Worm (Caenorhabditis elegans) whole organism, L3 larva: ENCODE measurements around the gene Y113G7B.28.

Experiments
- daf-12 ChIP-seq: fragments of 150-350 bp; optimal IDR thresholded peaks from 2 replicates; lab custom pipeline; 2014; ENCODE audit warnings: missing biosample characterization, missing genetic modification reagents, missing genetic modification characterization
- mdl-1 ChIP-seq: fragments of 150-350 bp; optimal IDR thresholded peaks from 2 replicates; lab custom pipeline; 2014; ENCODE audit warnings: missing biosample characterization, missing genetic modification characterization
- mml-1 ChIP-seq: fragments of 150-350 bp; sonication (generic microtip); optimal IDR thresholded peaks from 3 replicates; lab custom pipeline; 2014; ENCODE audit warnings: missing biosample characterization, missing genetic modification characterization
- nfya-1 ChIP-seq: sonication (generic microtip); optimal IDR thresholded peaks from 2 replicates; lab custom pipeline; 2017; ENCODE audit warnings: missing genetic modification characterization, mild to moderate bottlenecking, missing compliant biosample characterization, antibody characterized with exemption, moderate library complexity; ENCODE audit not compliant: insufficient read depth
- nhr-12 ChIP-seq: fragments of 150-350 bp; optimal IDR thresholded peaks from 2 replicates; lab custom pipeline; 2014; ENCODE audit warnings: missing biosample characterization, missing genetic modification characterization
- nhr-25 ChIP-seq: sonication (generic microtip); optimal IDR thresholded peaks from 2 replicates; lab custom pipeline; 2017; ENCODE audit warnings: missing biosample characterization, missing genetic modification characterization
- ztf-11 ChIP-seq: fragments of 150-350 bp; optimal IDR thresholded peaks from 2 replicates; lab custom pipeline; 2014; ENCODE audit warnings: missing biosample characterization, missing genetic modification characterization

ce11 chrV:20234439-20234838 lies 38.7 kb downstream of the Y113G7B.28 start:
- TF ChIP-seq nfya-1 (tag; lab: Kevin White, UChicago) (no peak), mml-1 (no peak), nhr-25 (tag; lab: Kevin White, UChicago) (no peak), daf-12 (tag; lab: Kevin White, UChicago) (no peak), ztf-11 (no peak), nhr-12 (tag; lab: Kevin White, UChicago) (no peak), mdl-1 (tag; lab: Kevin White, UChicago) (no peak)
